Worm (Caenorhabditis elegans) whole organism, mixed stage, embryonic: ENCODE results near the gene odr-4.
A peak's percentile ranks its signal among the peaks of the same experiment; 100 is the strongest.

ENCODE experiments used
- M03D4.4 ChIP-seq: sonication (generic microtip); optimal IDR thresholded peaks from 2 replicates; lab custom pipeline; 2017; ENCODE audit warnings: mild to moderate bottlenecking, missing genetic modification characterization, missing compliant biosample characterization
- bed-3 ChIP-seq: fragments of 200-800 bp; sonication (Bioruptor generic); optimal IDR thresholded peaks from 3 replicates; lab custom pipeline; 2018; ENCODE audit warnings: mild to moderate bottlenecking, missing genetic modification characterization, moderate library complexity, missing compliant biosample characterization
- blmp-1 ChIP-seq: fragments of 150-350 bp; optimal IDR thresholded peaks from 2 replicates; lab custom pipeline; 2014; ENCODE audit warnings: missing biosample characterization, missing genetic modification characterization
- ces-1 ChIP-seq: fragments of 150-350 bp; optimal IDR thresholded peaks from 2 replicates; lab custom pipeline; 2014; ENCODE audit warnings: missing biosample characterization, missing genetic modification reagents, missing genetic modification characterization
- cnd-1 ChIP-seq: fragments of 200-800 bp; sonication (Bioruptor generic); optimal IDR thresholded peaks from 2 replicates; lab custom pipeline; 2018; ENCODE audit warnings: mild to moderate bottlenecking, missing genetic modification characterization, missing compliant biosample characterization
- drap-1 ChIP-seq: fragments of 200-800 bp; sonication (Bioruptor generic); optimal IDR thresholded peaks from 3 replicates; lab custom pipeline; 2018; ENCODE audit warnings: mild to moderate bottlenecking, missing genetic modification characterization, missing compliant biosample characterization
- elt-3 ChIP-seq: fragments of 150-350 bp; optimal IDR thresholded peaks from 2 replicates; lab custom pipeline; 2014; ENCODE audit warnings: missing biosample characterization, missing genetic modification characterization
- ham-2 ChIP-seq: fragments of 200-800 bp; sonication (Bioruptor generic); optimal IDR thresholded peaks from 2 replicates; lab custom pipeline; 2018; ENCODE audit warnings: mild to moderate bottlenecking, missing genetic modification characterization, missing compliant biosample characterization
- hlh-1 ChIP-seq: fragments of 150-350 bp; optimal IDR thresholded peaks from 2 replicates; lab custom pipeline; 2014; ENCODE audit warnings: missing biosample characterization, missing genetic modification reagents, missing genetic modification characterization
- lin-13 ChIP-seq: fragments of 150-350 bp; optimal IDR thresholded peaks from 2 replicates; lab custom pipeline; 2014; ENCODE audit warnings: missing biosample characterization, missing genetic modification characterization
- lin-32 ChIP-seq: fragments of 200-800 bp; sonication (Bioruptor generic); optimal IDR thresholded peaks from 2 replicates; lab custom pipeline; 2018; ENCODE audit warnings: mild to moderate bottlenecking, missing genetic modification characterization, missing compliant biosample characterization
- lsy-2 ChIP-seq: fragments of 150-350 bp; optimal IDR thresholded peaks from 2 replicates; lab custom pipeline; 2014; ENCODE audit warnings: missing biosample characterization, missing genetic modification characterization
- mab-5 ChIP-seq: fragments of 150-350 bp; optimal IDR thresholded peaks from 2 replicates; lab custom pipeline; 2014; ENCODE audit warnings: missing biosample characterization, missing genetic modification characterization
- mep-1 ChIP-seq: fragments of 150-350 bp; optimal IDR thresholded peaks from 2 replicates; lab custom pipeline; 2017; ENCODE audit warnings: missing biosample characterization, missing genetic modification reagents, missing genetic modification characterization, inconsistent platforms
- mls-2 ChIP-seq: sonication (generic microtip); optimal IDR thresholded peaks from 2 replicates; lab custom pipeline; 2016; ENCODE audit warnings: mild to moderate bottlenecking, missing genetic modification characterization, moderate library complexity, missing compliant biosample characterization
- nhr-12 ChIP-seq: fragments of 150-350 bp; optimal IDR thresholded peaks from 2 replicates; lab custom pipeline; 2014; ENCODE audit warnings: missing biosample characterization, missing genetic modification characterization
- nhr-2 ChIP-seq: fragments of 150-350 bp; optimal IDR thresholded peaks from 2 replicates; lab custom pipeline; 2014; ENCODE audit warnings: missing biosample characterization, missing genetic modification characterization
- nhr-237 ChIP-seq: fragments of 150-350 bp; optimal IDR thresholded peaks from 2 replicates; lab custom pipeline; 2014; ENCODE audit warnings: missing biosample characterization, missing genetic modification characterization
- nhr-28 ChIP-seq: fragments of 150-350 bp; optimal IDR thresholded peaks from 2 replicates; lab custom pipeline; 2014; ENCODE audit warnings: missing biosample characterization, missing genetic modification characterization
- nhr-76 ChIP-seq: sonication (generic microtip); optimal IDR thresholded peaks from 2 replicates; lab custom pipeline; 2017; ENCODE audit warnings: missing biosample characterization, missing genetic modification characterization
- pha-4 ChIP-seq: fragments of 150-350 bp; optimal IDR thresholded peaks from 2 replicates; lab custom pipeline; 2018; ENCODE audit warnings: missing biosample characterization, missing genetic modification reagents, missing genetic modification characterization
- sem-2 ChIP-seq: fragments of 200-800 bp; sonication (Bioruptor generic); optimal IDR thresholded peaks from 2 replicates; lab custom pipeline; 2018; ENCODE audit warnings: mild to moderate bottlenecking, missing genetic modification characterization, missing compliant biosample characterization
- snpc-4 ChIP-seq: fragments of 150-350 bp; optimal IDR thresholded peaks from 2 replicates; lab custom pipeline; 2014; ENCODE audit warnings: missing biosample characterization, missing genetic modification characterization
- tbx-8 ChIP-seq: fragments of 200-800 bp; sonication (Bioruptor generic); optimal IDR thresholded peaks from 2 replicates; lab custom pipeline; 2018; ENCODE audit warnings: mild to moderate bottlenecking, missing genetic modification characterization, moderate library complexity, missing compliant biosample characterization
- unc-120 ChIP-seq: sonication (generic microtip); optimal IDR thresholded peaks from 2 replicates; lab custom pipeline; 2017; ENCODE audit warnings: missing genetic modification characterization, missing compliant biosample characterization; ENCODE audit not compliant: poor library complexity, severe bottlenecking
- unc-39 ChIP-seq: fragments of 150-350 bp; optimal IDR thresholded peaks from 2 replicates; lab custom pipeline; 2014; ENCODE audit warnings: missing biosample characterization, missing genetic modification characterization
- unc-62 ChIP-seq: fragments of 150-350 bp; optimal IDR thresholded peaks from 2 replicates; lab custom pipeline; 2014; ENCODE audit warnings: missing biosample characterization, missing genetic modification reagents, missing genetic modification characterization
- ztf-11 ChIP-seq: fragments of 150-350 bp; optimal IDR thresholded peaks from 2 replicates; lab custom pipeline; 2014; ENCODE audit warnings: missing biosample characterization, missing genetic modification characterization

Gene odr-4

ce11 chrIII:6730185-6730850 is at the start of gene odr-4, which contains the start of gene Y102E9.5:
TSS of gene odr-4 (plus strand) at chrIII:6730800.
TSS of gene Y102E9.5 (minus strand) at chrIII:6730285.
- TF ChIP-seq nhr-28 (tag; lab: Kevin White, UChicago) = no peak
- no peak for TF ChIP-seq elt-3
- TF ChIP-seq tbx-8 = no peak
- TF ChIP-seq mab-5 = no peak
- no peak for TF ChIP-seq M03D4.4 (tag; lab: Kevin White, UChicago)
- TF ChIP-seq unc-62 (GFP tag; lab: Kevin White, UChicago) = no peak
- no peak for TF ChIP-seq drap-1
- no peak for TF ChIP-seq snpc-4
- peak; percentile 63 for TF ChIP-seq hlh-1 (tag; lab: Kevin White, UChicago)
- peak; percentile 3 for TF ChIP-seq unc-120 (tag; lab: Kevin White, UChicago)
- TF ChIP-seq nhr-76 (tag; lab: Kevin White, UChicago) = no peak

ce11 chrIII:6680963-6681362 is 49.6 kb upstream of the odr-4 start:
- TF ChIP-seq unc-120 (tag; lab: Kevin White, UChicago) (no peak), cnd-1 (tag; lab: Kevin White, UChicago) (no peak), sem-2 (GFP tag; lab: Kevin White, UChicago) (no peak), ham-2 (GFP tag; lab: Kevin White, UChicago) (no peak), lin-32 (GFP tag; lab: Kevin White, UChicago) (no peak)

ce11 chrIII:6681790-6682189 is 48.8 kb upstream of the odr-4 start:
- TF ChIP-seq mls-2 (no peak), ces-1 (GFP tag; lab: Kevin White, UChicago) (peak; percentile 54)

ce11 chrIII:6690490-6690889 is 40.1 kb upstream of the odr-4 start:
- peak; percentile 57 for TF ChIP-seq ces-1 (GFP tag; lab: Kevin White, UChicago)
- no peak for TF ChIP-seq ztf-11 (tag; lab: Kevin White, UChicago)

ce11 chrIII:6693285-6693684 is 37.3 kb upstream of the odr-4 start:
- TF ChIP-seq ham-2 (GFP tag; lab: Kevin White, UChicago) = no peak
- no peak for TF ChIP-seq nhr-237 (tag; lab: Kevin White, UChicago)
- no peak for TF ChIP-seq unc-39 (tag; lab: Kevin White, UChicago)
- TF ChIP-seq nhr-2 = no peak
- TF ChIP-seq lsy-2 (tag; lab: Kevin White, UChicago) = no peak
- no peak for TF ChIP-seq unc-120 (tag; lab: Kevin White, UChicago)
- TF ChIP-seq tbx-8 = no peak
- TF ChIP-seq mep-1 = no peak

ce11 chrIII:6695189-6695588 is 35.4 kb upstream of the odr-4 start:
- no peak for TF ChIP-seq nhr-12 (tag; lab: Kevin White, UChicago)
- TF ChIP-seq ces-1 (GFP tag; lab: Kevin White, UChicago) = peak; percentile 69

ce11 chrIII:6705515-6705914 is 25.1 kb upstream of the odr-4 start, which contains the start of gene F37A4.6:
TSS of gene F37A4.6 (plus strand) at chrIII:6705815.
- TF ChIP-seq nhr-12 (tag; lab: Kevin White, UChicago) (no peak), blmp-1 (no peak), pha-4 (no peak), mab-5 (no peak), cnd-1 (tag; lab: Kevin White, UChicago) (no peak), ham-2 (GFP tag; lab: Kevin White, UChicago) (no peak), bed-3 (no peak)

- peak; percentile 5 for TF ChIP-seq lin-13 (tag; lab: Kevin White, UChicago)
- no peak for TF ChIP-seq unc-39 (tag; lab: Kevin White, UChicago)
- peak; percentile 25 for TF ChIP-seq nhr-237 (tag; lab: Kevin White, UChicago)
- TF ChIP-seq, all 35 proteins: peak for 2
Measured at ce11 chrIII:6709983-6710382, 20.6 kb upstream of the odr-4 start, which contains the start of gene isw-1. TSS of gene isw-1 (minus strand) at chrIII:6710100.
